Worm (Caenorhabditis elegans) whole organism, late embryonic: ENCODE measurements around the gene spr-3.

Experiments used
- F13H6.1 ChIP-seq: sonication (generic microtip); optimal IDR thresholded peaks from 2 replicates; lab custom pipeline; 2016; ENCODE audit warnings: missing genetic modification characterization, missing compliant biosample characterization
- ama-1 ChIP-seq: fragments of 150-350 bp; optimal IDR thresholded peaks from 2 replicates; lab custom pipeline; 2014
- ceh-30 ChIP-seq: fragments of 150-350 bp; optimal IDR thresholded peaks from 2 replicates; lab custom pipeline; 2014; ENCODE audit warnings: missing biosample characterization, missing genetic modification characterization
- ceh-34 ChIP-seq: sonication (generic microtip); optimal IDR thresholded peaks from 2 replicates; lab custom pipeline; 2016; ENCODE audit warnings: mild to moderate bottlenecking, missing genetic modification characterization, missing compliant biosample characterization
- ceh-6 ChIP-seq: fragments of 200-800 bp; sonication (Bioruptor generic); optimal IDR thresholded peaks from 2 replicates; lab custom pipeline; 2018; ENCODE audit warnings: mild to moderate bottlenecking, missing genetic modification characterization, missing compliant biosample characterization
- dve-1 ChIP-seq: sonication (generic microtip); optimal IDR thresholded peaks from 2 replicates; lab custom pipeline; 2017; ENCODE audit warnings: antibody characterized with exemption, mild to moderate bottlenecking, missing genetic modification characterization, missing compliant biosample characterization
- elt-2 ChIP-seq: sonication (generic microtip); optimal IDR thresholded peaks from 2 replicates; lab custom pipeline; 2016; ENCODE audit warnings: missing genetic modification reagents, missing genetic modification characterization, missing compliant biosample characterization
- nfya-1 ChIP-seq: sonication (generic microtip); optimal IDR thresholded peaks from 2 replicates; lab custom pipeline; 2017; ENCODE audit warnings: missing genetic modification characterization, mild to moderate bottlenecking, missing compliant biosample characterization, antibody characterized with exemption, moderate library complexity
- pha-4 ChIP-seq: fragments of 150-350 bp; optimal IDR thresholded peaks from 2 replicates; lab custom pipeline; 2018; ENCODE audit warnings: missing biosample characterization, missing genetic modification reagents, missing genetic modification characterization
- sox-4 ChIP-seq: sonication (generic microtip); optimal IDR thresholded peaks from 2 replicates; lab custom pipeline; 2017; ENCODE audit warnings: mild to moderate bottlenecking, missing genetic modification characterization, inconsistent platforms, missing compliant biosample characterization

DNA sequence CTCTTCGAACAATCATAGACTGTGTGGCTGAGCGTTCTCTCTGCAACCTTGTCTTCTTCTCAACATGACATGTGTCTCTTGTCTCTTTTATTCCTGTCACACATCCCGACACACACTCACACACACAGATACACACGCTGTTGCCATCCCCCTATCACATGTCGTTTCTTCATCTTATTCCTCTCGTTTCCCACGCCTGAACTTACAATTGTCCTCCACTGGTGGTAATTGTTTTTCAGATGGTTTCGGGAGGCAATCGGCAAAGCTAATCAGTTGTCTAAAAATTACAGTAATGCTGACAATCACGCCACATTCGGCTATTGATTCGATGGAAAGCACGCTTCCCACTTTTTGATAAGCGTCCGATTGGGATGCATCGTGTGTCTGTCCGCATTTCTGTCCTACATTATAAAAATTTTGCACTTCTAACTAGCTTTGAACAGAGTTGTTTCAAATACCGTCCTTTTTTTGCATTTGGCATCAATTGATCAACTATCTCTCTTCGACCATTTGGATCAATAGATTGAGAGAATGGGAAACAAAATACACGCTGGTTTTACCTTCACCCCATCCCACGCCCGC lies 18.4 kb downstream of the spr-3 start, which contains the start of gene nhr-35:
- TF ChIP-seq elt-2 (tag; lab: Kevin White, UChicago) = peak; percentile 33
- no peak for TF ChIP-seq ama-1 (lab: Kevin White, UChicago)
- TF ChIP-seq F13H6.1 = no peak
- TF ChIP-seq ceh-6 (GFP tag; lab: Kevin White, UChicago) = no peak
- no peak for TF ChIP-seq ceh-30 (tag; lab: Kevin White, UChicago)
- TF ChIP-seq pha-4 (tag; lab: Kevin White, UChicago) = no peak
- TF ChIP-seq dve-1 (tag; lab: Kevin White, UChicago) = no peak
- TF ChIP-seq sox-4 (tag; lab: Kevin White, UChicago) = no peak
- peak; percentile 20 for TF ChIP-seq nfya-1 (tag; lab: Kevin White, UChicago)
- no peak for TF ChIP-seq ceh-34 (tag; lab: Kevin White, UChicago)
